Fruit fly (Drosophila melanogaster): Measurements from ENCODE around the gene ND-B14.5B.

The ND-B14.5B gene

dm6 chr2L:3158260-3159072 lies 12.8 kb upstream of the ND-B14.5B start (continued):
- TF ChIP-seq CG1792 (GFP tag; optimal IDR thresholded peaks at IDR 0.05) (peak; percentile 0), CG10274 (GFP tag; optimal IDR thresholded peaks at IDR 0.05) (no peak), Sox100B (GFP tag; optimal IDR thresholded peaks at IDR 0.05) (no peak), CG31224 (GFP tag; IDR thresholded peaks at IDR 0.05) (no peak), Trl (optimal IDR thresholded peaks at IDR 0.05) (no peak), Trl (GFP tag; optimal IDR thresholded peaks at IDR 0.05) (no peak), CG34376 (GFP tag; optimal IDR thresholded peaks at IDR 0.05) (peak; percentile 66), Bteb2 (GFP tag; optimal IDR thresholded peaks at IDR 0.05) (no peak), CG4404 (GFP tag; IDR thresholded peaks at IDR 0.05) (no peak), pros (GFP tag; optimal IDR thresholded peaks at IDR 0.05) (no peak), unpg (GFP tag; optimal IDR thresholded peaks at IDR 0.05) (peak; percentile 30), tio (GFP tag; optimal IDR thresholded peaks at IDR 0.05) (no peak), bsh (GFP tag; optimal IDR thresholded peaks at IDR 0.05) (peak in 1 of 2 experiments; percentile 36), CG6254 (GFP tag; optimal IDR thresholded peaks at IDR 0.05) (peak; percentile 27), CG12104 (GFP tag; optimal IDR thresholded peaks at IDR 0.05) (no peak), eyg (GFP tag; optimal IDR thresholded peaks at IDR 0.05) (no peak), Oaz (GFP tag; IDR thresholded peaks at IDR 0.05) (no peak), cwo (GFP tag; optimal IDR thresholded peaks at IDR 0.05) (no peak), CG15011 (GFP tag; optimal IDR thresholded peaks at IDR 0.05) (no peak), CG18011 (GFP tag; optimal IDR thresholded peaks at IDR 0.05) (no peak), abd-A (tag; optimal IDR thresholded peaks at IDR 0.05) (no peak), ap (GFP tag; IDR thresholded peaks at IDR 0.05) (0 out of 2 replicates have a peak, but pooled peaks have one; percentile 5), Vsx1 (GFP tag; optimal IDR thresholded peaks at IDR 0.05) (no peak), CG10959 (GFP tag; IDR thresholded peaks at IDR 0.05) (no peak), sc (optimal IDR thresholded peaks at IDR 0.05) (no peak), sc (GFP tag; optimal IDR thresholded peaks at IDR 0.05) (no peak), CG10543 (GFP tag; optimal IDR thresholded peaks at IDR 0.05) (no peak), E2f2 (GFP tag; IDR thresholded peaks at IDR 0.05) (0 out of 2 replicates have a peak, but pooled peaks have one; percentile 25), chn (GFP tag; optimal IDR thresholded peaks at IDR 0.05) (no peak), Opbp (GFP tag; IDR thresholded peaks at IDR 0.05; ENCODE audit: partially characterized antibody) (no peak), Dp (GFP tag; optimal IDR thresholded peaks at IDR 0.05) (no peak), CG2199 (GFP tag; IDR thresholded peaks at IDR 0.05) (peak; percentile 96), pan (optimal IDR thresholded peaks at IDR 0.05) (no peak), pan (GFP tag; optimal IDR thresholded peaks at IDR 0.05 in 1 of 2, IDR thresholded peaks at IDR 0.05 in 1 of 2) (no peak), CG15269 (tag; optimal IDR thresholded peaks at IDR 0.05) (peak; percentile 34), CG12299 (tag; optimal IDR thresholded peaks at IDR 0.05) (peak; percentile 9), dmrt99B (tag; optimal IDR thresholded peaks at IDR 0.05) (no peak), Ada2b (GFP tag; IDR thresholded peaks at IDR 0.05) (no peak), CG9797 (GFP tag; optimal IDR thresholded peaks at IDR 0.05) (no peak), CG34422 (GFP tag; IDR thresholded peaks at IDR 0.05) (peak; percentile 26; the same call in 1 of the 3 replicates), D19A (tag; optimal IDR thresholded peaks at IDR 0.05) (peak; percentile 22), Doc2 (GFP tag; IDR thresholded peaks at IDR 0.05) (no peak), CG10462 (GFP tag; optimal IDR thresholded peaks at IDR 0.05) (no peak), pb (GFP tag; optimal IDR thresholded peaks at IDR 0.05) (no peak), maf-S (GFP tag; optimal IDR thresholded peaks at IDR 0.05) (no peak), dimm (GFP tag; IDR thresholded peaks at IDR 0.05) (no peak), CG7786 (GFP tag; optimal IDR thresholded peaks at IDR 0.05) (no peak), lola (GFP tag; optimal IDR thresholded peaks at IDR 0.05) (peak in 1 of 3 experiments; percentile 47), CG1602 (GFP tag; optimal IDR thresholded peaks at IDR 0.05) (no peak), shn (GFP tag; optimal IDR thresholded peaks at IDR 0.05) (no peak)

Data from whole organism, embryonic.